Fruit fly (Drosophila melanogaster): ENCODE results near the gene eIF5B.

Gene eIF5B

DNA sequence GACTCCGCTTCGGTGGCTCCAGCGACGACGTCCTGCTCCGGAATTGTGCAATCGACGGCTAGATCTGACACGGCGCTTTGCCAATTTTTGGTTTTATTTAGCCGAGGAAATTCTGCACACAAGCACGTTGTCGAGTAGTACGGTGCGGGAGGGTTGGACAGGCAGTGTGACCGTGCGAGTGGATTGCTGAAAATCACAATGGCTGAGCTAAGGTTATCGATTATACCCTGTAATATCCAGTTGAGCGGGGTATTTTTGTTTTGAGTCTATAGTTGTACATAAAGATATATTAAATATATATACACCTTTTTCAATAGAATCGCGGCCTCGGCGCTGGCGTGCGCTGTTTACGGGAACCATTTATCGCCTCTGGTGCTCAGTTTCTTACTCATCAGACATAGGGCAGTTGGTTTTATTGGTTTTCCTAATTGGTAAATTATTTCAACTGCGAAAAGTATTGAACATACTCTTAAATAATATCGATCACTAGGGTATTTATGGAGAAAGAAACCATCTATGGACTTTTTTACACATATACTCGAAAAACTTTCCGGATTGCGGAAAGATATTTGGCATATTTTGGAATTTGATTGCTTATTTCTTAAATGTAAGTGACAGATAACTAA, at the start of gene eIF5B (continued):
- TF ChIP-seq CG12391 (tag; optimal IDR thresholded peaks at IDR 0.05) (peak; percentile 80), maf-S (GFP tag; optimal IDR thresholded peaks at IDR 0.05) (peak; percentile 18), ftz-f1 (GFP tag; optimal IDR thresholded peaks at IDR 0.05) (peak; percentile 15), tna (GFP tag; IDR thresholded peaks at IDR 0.05; ENCODE audit: partially characterized antibody) (no peak), ham (GFP tag; IDR thresholded peaks at IDR 0.05) (0 out of 2 replicates have a peak, but pooled peaks have one; percentile 11), CG32772 (GFP tag; IDR thresholded peaks at IDR 0.05) (peak; percentile 89), run (tag; optimal IDR thresholded peaks at IDR 0.05) (peak; percentile 28), Six4 (GFP tag; optimal IDR thresholded peaks at IDR 0.05) (peak; percentile 9), Hr39 (optimal IDR thresholded peaks at IDR 0.05) (no peak), NC2α (GFP tag; optimal IDR thresholded peaks at IDR 0.05) (no peak), crp (GFP tag; optimal IDR thresholded peaks at IDR 0.05) (peak in 1 of 2 experiments; percentile 31), ERR (GFP tag; optimal IDR thresholded peaks at IDR 0.05) (no peak), sens-2 (GFP tag; IDR thresholded peaks at IDR 0.05) (peak; percentile 79), Hr3 (GFP tag; optimal IDR thresholded peaks at IDR 0.05) (peak; percentile 83), CG34224 (GFP tag; IDR thresholded peaks at IDR 0.05; ENCODE audit: partially characterized antibody) (peak; percentile 17; the same call in 1 of the 3 replicates), sima (GFP tag; optimal IDR thresholded peaks at IDR 0.05) (no peak), Pdp1 (GFP tag; optimal IDR thresholded peaks at IDR 0.05) (peak in 1 of 2 experiments; percentile 67), Fer1 (GFP tag; optimal IDR thresholded peaks at IDR 0.05) (peak; percentile 35), dmrt99B (tag; optimal IDR thresholded peaks at IDR 0.05) (peak; percentile 76), ttk (GFP tag; IDR thresholded peaks at IDR 0.05) (peak; percentile 81), CG9609 (GFP tag; optimal IDR thresholded peaks at IDR 0.05) (peak; percentile 32), CG7786 (GFP tag; optimal IDR thresholded peaks at IDR 0.05) (peak; percentile 48), CG31441 (GFP tag; IDR thresholded peaks at IDR 0.05) (peak; percentile 72), CG3847 (GFP tag; IDR thresholded peaks at IDR 0.05) (peak; percentile 91), CG10543 (GFP tag; optimal IDR thresholded peaks at IDR 0.05) (peak; percentile 74), br (optimal IDR thresholded peaks at IDR 0.05) (no peak), h (optimal IDR thresholded peaks at IDR 0.05) (no peak), lov (optimal IDR thresholded peaks at IDR 0.05) (no peak), lov (GFP tag; IDR thresholded peaks at IDR 0.05) (peak; percentile 70; the same call in 1 of the 3 replicates), so (GFP tag; IDR thresholded peaks at IDR 0.05) (peak; percentile 79; the same call in 1 of the 3 replicates), CG16815 (GFP tag; optimal IDR thresholded peaks at IDR 0.05) (peak; percentile 82), HmgD (GFP tag; optimal IDR thresholded peaks at IDR 0.05) (no peak), Chrac-16 (GFP tag; optimal IDR thresholded peaks at IDR 0.05) (peak; percentile 83), dimm (GFP tag; IDR thresholded peaks at IDR 0.05) (peak; percentile 61), CG18599 (GFP tag; optimal IDR thresholded peaks at IDR 0.05) (peak; percentile 62), pan (optimal IDR thresholded peaks at IDR 0.05) (peak in 1 of 2 experiments; percentile 49), pan (GFP tag; optimal IDR thresholded peaks at IDR 0.05 in 1 of 2, IDR thresholded peaks at IDR 0.05 in 1 of 2) (peak; percentile 62 to 84), CG10366 (GFP tag; IDR thresholded peaks at IDR 0.05) (peak; percentile 87), CG6689 (GFP tag; IDR thresholded peaks at IDR 0.05) (peak; percentile 75), Bdp1 (GFP tag; optimal IDR thresholded peaks at IDR 0.05) (peak; percentile 36), pum (GFP tag; optimal IDR thresholded peaks at IDR 0.05) (peak; percentile 54), CG3065 (GFP tag; optimal IDR thresholded peaks at IDR 0.05) (peak; percentile 23), fru (optimal IDR thresholded peaks at IDR 0.05) (no peak), gsb (GFP tag; IDR thresholded peaks at IDR 0.05) (peak; percentile 70), D (optimal IDR thresholded peaks at IDR 0.05) (no peak), D (GFP tag; optimal IDR thresholded peaks at IDR 0.05) (peak; percentile 34), CG12744 (GFP tag; optimal IDR thresholded peaks at IDR 0.05) (no peak), usp (GFP tag; optimal IDR thresholded peaks at IDR 0.05) (no peak), HLH4C (GFP tag; IDR thresholded peaks at IDR 0.05; ENCODE audit: partially characterized antibody) (no peak), Lhr (GFP tag; optimal IDR thresholded peaks at IDR 0.05) (peak; percentile 50), org-1 (GFP tag; optimal IDR thresholded peaks at IDR 0.05) (peak; percentile 45), eve (GFP tag; optimal IDR thresholded peaks at IDR 0.05) (no peak), Aef1 (GFP tag; IDR thresholded peaks at IDR 0.05) (peak; percentile 81)
